Fruit fly (Drosophila melanogaster) whole organism, embryonic: ENCODE measurements around the gene Kaz1-ORFB.
A peak's percentile ranks its signal among the peaks of the same experiment; 100 is the strongest.

Source experiments
- Adf1 ChIP-seq: fragments of 200-800 bp; sonication (Bioruptor generic); IDR thresholded peaks from 2 replicates; pipeline ENCODE4 v1.3.6; 2022; ENCODE audit warnings: missing biosample characterization, missing genetic modification characterization
- Atf-2 ChIP-seq: fragments of 200-800 bp; sonication (Bioruptor generic); optimal IDR thresholded peaks from 2 replicates; lab custom pipeline; 2016; ENCODE audit warnings: missing biosample characterization, missing genetic modification characterization
- B-H1 ChIP-seq: fragments of 200-800 bp; sonication (Bioruptor generic); IDR thresholded peaks from 3 replicates; pipeline ENCODE4 v1.3.6; 2022; ENCODE audit warnings: missing biosample characterization, missing genetic modification characterization
- BtbVII ChIP-seq: fragments of 200-800 bp; sonication (Bioruptor generic); optimal IDR thresholded peaks from 3 replicates; lab custom pipeline; 2017; ENCODE audit warnings: missing biosample characterization, mild to moderate bottlenecking, missing genetic modification characterization
- CG10431 ChIP-seq: fragments of 200-800 bp; sonication (Bioruptor generic); optimal IDR thresholded peaks from 3 replicates; lab custom pipeline; 2018; ENCODE audit warnings: missing biosample characterization, mild to moderate bottlenecking, missing genetic modification characterization
- CG10565 ChIP-seq: fragments of 200-800 bp; sonication (Bioruptor generic); optimal IDR thresholded peaks from 3 replicates; lab custom pipeline; 2016; ENCODE audit warnings: missing biosample characterization, mild to moderate bottlenecking, missing genetic modification characterization
- CG12071 ChIP-seq: fragments of 200-800 bp; sonication (Bioruptor generic); optimal IDR thresholded peaks from 3 replicates; lab custom pipeline; 2018; ENCODE audit warnings: missing biosample characterization, mild to moderate bottlenecking, missing genetic modification characterization
- CG12769 ChIP-seq: fragments of 200-800 bp; sonication (Bioruptor generic); optimal IDR thresholded peaks from 2 replicates; lab custom pipeline; 2019; ENCODE audit warnings: missing biosample characterization, mild to moderate bottlenecking, missing genetic modification characterization, moderate library complexity
- CG7357 ChIP-seq: fragments of 200-800 bp; sonication (Bioruptor generic); IDR thresholded peaks from 3 replicates; pipeline ENCODE4 v1.3.6; 2022; ENCODE audit warnings: missing biosample characterization, missing genetic modification characterization
- CG8290 ChIP-seq, 3 experiments: fragments of 200-800 bp; sonication (Bioruptor generic); optimal IDR thresholded peaks; 2 replicates each; lab custom pipeline; 2016 to 2019; ENCODE audit warnings: missing biosample characterization in 3 of 3, missing genetic modification characterization in 3 of 3, mild to moderate bottlenecking in 2 of 3, moderate library complexity in 1 of 3
- CG8478 ChIP-seq: fragments of >200 bp; optimal IDR thresholded peaks from 2 replicates; lab custom pipeline; 2018
- Deaf1 ChIP-seq: fragments of 200-800 bp; optimal IDR thresholded peaks from 3 replicates; lab custom pipeline; 2019; ENCODE audit warnings: missing biosample characterization, mild to moderate bottlenecking, missing genetic modification characterization, moderate library complexity
- H15 ChIP-seq: fragments of 200-800 bp; sonication (Bioruptor generic); IDR thresholded peaks from 3 replicates; pipeline ENCODE4 v1.3.6; 2022; ENCODE audit warnings: missing biosample characterization, missing genetic modification characterization
- Hey ChIP-seq: fragments of 200-800 bp; sonication (Bioruptor generic); optimal IDR thresholded peaks from 3 replicates; lab custom pipeline; 2018; ENCODE audit warnings: missing biosample characterization, mild to moderate bottlenecking, missing genetic modification characterization
- HmgD ChIP-seq: fragments of 200-800 bp; sonication (Bioruptor generic); optimal IDR thresholded peaks from 3 replicates; lab custom pipeline; 2016; ENCODE audit warnings: missing biosample characterization, missing genetic modification characterization
- Hmx ChIP-seq: fragments of 200-800 bp; sonication (Bioruptor generic); optimal IDR thresholded peaks from 2 replicates; lab custom pipeline; 2016; ENCODE audit warnings: missing biosample characterization, missing genetic modification characterization
- Oaz ChIP-seq: fragments of 200-800 bp; sonication (Bioruptor generic); IDR thresholded peaks from 2 replicates; pipeline ENCODE4 v1.3.6; 2022; ENCODE audit warnings: missing biosample characterization, missing genetic modification characterization
- Optix ChIP-seq: fragments of 200-800 bp; sonication (Bioruptor generic); IDR thresholded peaks from 3 replicates; pipeline ENCODE4 v1.3.6; 2022; ENCODE audit warnings: missing biosample characterization, missing genetic modification characterization
- Spps ChIP-seq: fragments of 200-800 bp; sonication (Bioruptor generic); optimal IDR thresholded peaks from 2 replicates; lab custom pipeline; 2018; ENCODE audit warnings: missing biosample characterization, mild to moderate bottlenecking, missing genetic modification characterization
- Ssrp ChIP-seq: fragments of 200-800 bp; sonication (Bioruptor generic); optimal IDR thresholded peaks from 2 replicates; lab custom pipeline; 2018; ENCODE audit warnings: missing biosample characterization, mild to moderate bottlenecking, missing genetic modification characterization, moderate library complexity
- Usf ChIP-seq: fragments of 200-800 bp; sonication (Bioruptor generic); optimal IDR thresholded peaks from 2 replicates; lab custom pipeline; 2017; ENCODE audit warnings: missing genotype, missing biosample characterization, missing genetic modification characterization
- ab ChIP-seq: fragments of 200-800 bp; sonication (Bioruptor generic); optimal IDR thresholded peaks from 2 replicates; lab custom pipeline; 2016; ENCODE audit warnings: missing biosample characterization, missing genetic modification characterization
- ac ChIP-seq: fragments of 200-800 bp; sonication (Bioruptor generic); optimal IDR thresholded peaks from 3 replicates; lab custom pipeline; 2017; ENCODE audit warnings: missing biosample characterization, mild to moderate bottlenecking, missing genetic modification characterization
- ap ChIP-seq: fragments of 200-800 bp; sonication (Bioruptor generic); IDR thresholded peaks from 2 replicates; pipeline ENCODE4 v1.3.6; 2022; ENCODE audit warnings: missing biosample characterization, missing genetic modification characterization
- az2 ChIP-seq: fragments of 200-800 bp; sonication (Bioruptor generic); optimal IDR thresholded peaks from 3 replicates; lab custom pipeline; 2016; ENCODE audit warnings: missing biosample characterization, missing genetic modification characterization
- bab2 ChIP-seq: fragments of 200-800 bp; sonication (Bioruptor generic); optimal IDR thresholded peaks from 2 replicates; lab custom pipeline; 2016; ENCODE audit warnings: missing biosample characterization, missing genetic modification characterization
- bcd ChIP-seq: fragments of 200-800 bp; sonication (Bioruptor generic); optimal IDR thresholded peaks from 2 replicates; lab custom pipeline; 2017; ENCODE audit warnings: missing biosample characterization, mild to moderate bottlenecking, missing genetic modification characterization
- bigmax ChIP-seq: fragments of 200-800 bp; sonication (Bioruptor generic); optimal IDR thresholded peaks from 2 replicates; lab custom pipeline; 2018; ENCODE audit warnings: missing biosample characterization, mild to moderate bottlenecking, missing genetic modification characterization
- caup ChIP-seq: fragments of 200-800 bp; sonication (Bioruptor generic); optimal IDR thresholded peaks from 3 replicates; lab custom pipeline; 2017; ENCODE audit warnings: missing biosample characterization, mild to moderate bottlenecking, missing genetic modification characterization, moderate library complexity; ENCODE audit not compliant: severe bottlenecking
- chif ChIP-seq, 2 experiments: fragments of 200-800 bp; sonication (Bioruptor generic); optimal IDR thresholded peaks; 3 replicates each; lab custom pipeline; 2016; ENCODE audit warnings: missing biosample characterization in 2 of 2, missing genetic modification characterization in 2 of 2
- ci ChIP-seq: fragments of 200-800 bp; sonication (Bioruptor generic); IDR thresholded peaks from 3 replicates; pipeline ENCODE4 v1.3.6; 2022; ENCODE audit warnings: missing biosample characterization, missing genetic modification characterization
- corto ChIP-seq: fragments of 200-800 bp; sonication (Bioruptor generic); optimal IDR thresholded peaks from 2 replicates; lab custom pipeline; 2016; ENCODE audit warnings: missing biosample characterization, mild to moderate bottlenecking, missing genetic modification characterization, moderate library complexity
- dysf ChIP-seq: fragments of 200-800 bp; sonication (Bioruptor generic); IDR thresholded peaks from 3 replicates; pipeline ENCODE4 v1.3.6; 2022; ENCODE audit warnings: missing biosample characterization, missing genetic modification characterization
- esg ChIP-seq: fragments of 200-800 bp; sonication (Bioruptor generic); conservative IDR thresholded peaks from 2 replicates; pipeline ENCODE4 v1.3.6; 2022; ENCODE audit warnings: missing biosample characterization, missing genetic modification characterization
- exex ChIP-seq: fragments of 200-800 bp; sonication (Bioruptor generic); optimal IDR thresholded peaks from 4 replicates; lab custom pipeline; 2018; ENCODE audit warnings: missing biosample characterization, mild to moderate bottlenecking, missing genetic modification characterization, moderate library complexity
- eyg ChIP-seq: fragments of 200-800 bp; sonication (Bioruptor generic); optimal IDR thresholded peaks from 3 replicates; lab custom pipeline; 2016; ENCODE audit warnings: missing biosample characterization, missing genetic modification characterization
- gro ChIP-seq: fragments of 200-800 bp; sonication (Bioruptor generic); optimal IDR thresholded peaks from 2 replicates; lab custom pipeline; 2016; ENCODE audit warnings: missing biosample characterization, missing genetic modification characterization
- insv ChIP-seq, 2 experiments: fragments of 200-800 bp; sonication (Bioruptor generic); optimal IDR thresholded peaks; 3 replicates each; lab custom pipeline; 2016 to 2018; ENCODE audit warnings: missing biosample characterization in 2 of 2, missing genetic modification characterization in 2 of 2
- klu ChIP-seq: fragments of 200-800 bp; sonication (Bioruptor generic); IDR thresholded peaks from 2 replicates; pipeline ENCODE4 v1.3.6; 2022; ENCODE audit warnings: missing biosample characterization, missing genetic modification characterization
- lab ChIP-seq: fragments of 200-800 bp; sonication (Bioruptor generic); optimal IDR thresholded peaks from 3 replicates; lab custom pipeline; 2017; ENCODE audit warnings: missing biosample characterization, missing genetic modification characterization, mild to moderate bottlenecking, moderate library complexity, missing genetic modification reagents
- pros ChIP-seq: fragments of 200-800 bp; sonication (Bioruptor generic); optimal IDR thresholded peaks from 3 replicates; lab custom pipeline; 2019; ENCODE audit warnings: missing biosample characterization, mild to moderate bottlenecking, missing genetic modification characterization, moderate library complexity
- salm ChIP-seq: fragments of 200-800 bp; sonication (Bioruptor generic); optimal IDR thresholded peaks from 2 replicates; lab custom pipeline; 2018; ENCODE audit warnings: missing biosample characterization, mild to moderate bottlenecking, missing genetic modification characterization
- sens-2 ChIP-seq: fragments of 200-800 bp; sonication (Bioruptor generic); IDR thresholded peaks from 2 replicates; pipeline ENCODE4 v1.3.6; 2022; ENCODE audit warnings: missing biosample characterization, missing genetic modification characterization
- slbo ChIP-seq: fragments of 200-800 bp; sonication (Bioruptor generic); IDR thresholded peaks from 2 replicates; pipeline ENCODE4 v1.3.6; 2022; ENCODE audit warnings: missing biosample characterization, missing genetic modification characterization
- slou ChIP-seq: fragments of 200-800 bp; sonication (Bioruptor generic); optimal IDR thresholded peaks from 3 replicates; lab custom pipeline; 2016; ENCODE audit warnings: missing biosample characterization, missing genetic modification characterization
- slp2 ChIP-seq: fragments of 200-800 bp; sonication (Bioruptor generic); optimal IDR thresholded peaks from 2 replicates; lab custom pipeline; 2016; ENCODE audit warnings: missing biosample characterization, missing genetic modification characterization
- sna ChIP-seq: fragments of 200-800 bp; sonication (Bioruptor generic); IDR thresholded peaks from 2 replicates; pipeline ENCODE4 v1.3.6; 2022; ENCODE audit warnings: missing biosample characterization, missing genetic modification characterization; ENCODE audit not compliant: partially characterized antibody
- sob ChIP-seq: fragments of 200-800 bp; sonication (Bioruptor generic); IDR thresholded peaks from 2 replicates; pipeline ENCODE4 v1.3.6; 2022; ENCODE audit warnings: missing biosample characterization, missing genetic modification characterization
- stwl ChIP-seq: fragments of 200-800 bp; sonication (Bioruptor generic); optimal IDR thresholded peaks from 3 replicates; lab custom pipeline; 2018; ENCODE audit warnings: missing biosample characterization, mild to moderate bottlenecking, missing genetic modification characterization, moderate library complexity
- tna ChIP-seq: fragments of 200-800 bp; sonication (Bioruptor generic); IDR thresholded peaks from 2 replicates; pipeline ENCODE4 v1.3.6; 2022; ENCODE audit warnings: missing biosample characterization, missing genetic modification characterization; ENCODE audit not compliant: partially characterized antibody
- tx ChIP-seq: fragments of 200-800 bp; sonication (Bioruptor generic); optimal IDR thresholded peaks from 2 replicates; lab custom pipeline; 2016; ENCODE audit warnings: missing biosample characterization, missing genetic modification characterization
- unc-4 ChIP-seq: fragments of 200-800 bp; sonication (Bioruptor generic); IDR thresholded peaks from 2 replicates; pipeline ENCODE4 v1.3.6; 2022; ENCODE audit warnings: missing biosample characterization, missing genetic modification characterization; ENCODE audit not compliant: partially characterized antibody
- yki ChIP-seq: fragments of >200 bp; optimal IDR thresholded peaks from 3 replicates; lab custom pipeline; 2018

Kaz1-ORFB gene

dm6 chr3L:174501-174900, 41.9 kb upstream of the Kaz1-ORFB start (continued):
- TF ChIP-seq dysf (GFP tag; lab: Robert Waterston, UW) = no peak
- no peak for TF ChIP-seq ac (GFP tag; lab: Kevin White, UChicago)
- no peak for TF ChIP-seq CG12071
- no peak for TF ChIP-seq exex
- TF ChIP-seq tx = no peak
- no peak for TF ChIP-seq insv (GFP tag; optimal IDR thresholded peaks at IDR 0.05; lab: Kevin White, UChicago)
- no peak for TF ChIP-seq esg (GFP tag; lab: Robert Waterston, UW)
- no peak for TF ChIP-seq Spps (tag; lab: Kevin White, UChicago)
- no peak for TF ChIP-seq Oaz (GFP tag; lab: Robert Waterston, UW)
- TF ChIP-seq Adf1 (GFP tag; lab: Robert Waterston, UW) = no peak
- no peak for TF ChIP-seq Atf-2 (GFP tag; lab: Kevin White, UChicago)
- no peak for TF ChIP-seq HmgD (GFP tag; lab: Kevin White, UChicago)
- TF ChIP-seq CG10565 (GFP tag; lab: Kevin White, UChicago) = no peak
- TF ChIP-seq eyg (GFP tag; lab: Kevin White, UChicago) = no peak
- peak; percentile 71 for TF ChIP-seq stwl (tag; lab: Kevin White, UChicago)
- TF ChIP-seq corto = no peak
- no peak for TF ChIP-seq slbo (GFP tag; lab: Robert Waterston, UW)
- no peak for TF ChIP-seq Hey (tag; lab: Kevin White, UChicago)
- TF ChIP-seq Deaf1 (tag; lab: Kevin White, UChicago) = no peak
- no peak for TF ChIP-seq Ssrp (tag; lab: Kevin White, UChicago)
- TF ChIP-seq sna (GFP tag; lab: Robert Waterston, UW) = peak; percentile 91
- no peak for TF ChIP-seq B-H1 (GFP tag; lab: Robert Waterston, UW)
- TF ChIP-seq caup (GFP tag; lab: Kevin White, UChicago) = no peak
- TF ChIP-seq yki (lab: Kevin White, UChicago) = no peak
- peak; percentile 93 for TF ChIP-seq unc-4
- no peak for TF ChIP-seq BtbVII (GFP tag; lab: Kevin White, UChicago)
- no peak for TF ChIP-seq ci (GFP tag; lab: Robert Waterston, UW)
- no peak for TF ChIP-seq bab2
- TF ChIP-seq tna (GFP tag; lab: Robert Waterston, UW) = peak; percentile 88
- no peak for TF ChIP-seq CG7357 (GFP tag; lab: Robert Waterston, UW)
- no peak for TF ChIP-seq salm (tag; lab: Kevin White, UChicago)
- no peak for TF ChIP-seq ap (GFP tag; lab: Robert Waterston, UW)
- TF ChIP-seq CG8478 (lab: Kevin White, UChicago) = no peak
- no peak for TF ChIP-seq CG12769 (tag; lab: Kevin White, UChicago)
- TF ChIP-seq CG10431 (GFP tag; lab: Kevin White, UChicago) = no peak
- TF ChIP-seq Usf = no peak
- TF ChIP-seq sens-2 (GFP tag; lab: Robert Waterston, UW) = no peak
- no peak for TF ChIP-seq gro (GFP tag; lab: Kevin White, UChicago)
- TF ChIP-seq pros = peak; percentile 4
- no peak for TF ChIP-seq Hmx (GFP tag; lab: Kevin White, UChicago)
- TF ChIP-seq az2 (GFP tag; lab: Kevin White, UChicago) = no peak
- no peak for TF ChIP-seq bcd (GFP tag; lab: Kevin White, UChicago)
- TF ChIP-seq slou (GFP tag; lab: Kevin White, UChicago) = no peak
- no peak for TF ChIP-seq Optix (GFP tag; lab: Robert Waterston, UW)
- no peak for TF ChIP-seq CG8290 (GFP tag; optimal IDR thresholded peaks at IDR 0.05; lab: Kevin White, UChicago)
- TF ChIP-seq CG8290 (tag; optimal IDR thresholded peaks at IDR 0.05; lab: Kevin White, UChicago) = no peak
- TF ChIP-seq klu (GFP tag; lab: Robert Waterston, UW) = no peak
- TF ChIP-seq lab (GFP tag; lab: Kevin White, UChicago) = no peak
- no peak for TF ChIP-seq ab
- TF ChIP-seq slp2 (GFP tag; lab: Kevin White, UChicago) = no peak
- no peak for TF ChIP-seq chif (GFP tag; optimal IDR thresholded peaks at IDR 0.05; lab: Kevin White, UChicago)
- no peak for TF ChIP-seq bigmax
- TF ChIP-seq sob (GFP tag; lab: Robert Waterston, UW) = no peak
- no peak for TF ChIP-seq H15 (GFP tag; lab: Robert Waterston, UW)
